Worm (Caenorhabditis elegans) whole organism, L3 larva: ENCODE measurements around the gene F28H7.7.

ENCODE experiments used
- R02D3.7 ChIP-seq: fragments of 150-350 bp; optimal IDR thresholded peaks from 2 replicates; lab custom pipeline; 2014; ENCODE audit warnings: missing biosample characterization, missing genetic modification characterization
- ZK546.5 ChIP-seq: sonication (generic microtip); optimal IDR thresholded peaks from 2 replicates; lab custom pipeline; 2017; ENCODE audit warnings: missing biosample characterization, missing genetic modification characterization
- aly-2 ChIP-seq: fragments of 150-350 bp; optimal IDR thresholded peaks from 2 replicates; lab custom pipeline; 2014; ENCODE audit warnings: missing biosample characterization, missing genetic modification characterization
- ama-1 ChIP-seq: fragments of 150-350 bp; optimal IDR thresholded peaks from 2 replicates; lab custom pipeline; 2018
- ceh-16 ChIP-seq: sonication (generic microtip); optimal IDR thresholded peaks from 2 replicates; lab custom pipeline; 2017; ENCODE audit warnings: missing biosample characterization, missing genetic modification characterization
- ceh-28 ChIP-seq: fragments of 150-350 bp; optimal IDR thresholded peaks from 2 replicates; lab custom pipeline; 2014; ENCODE audit warnings: missing biosample characterization, missing genetic modification reagents, missing genetic modification characterization
- ceh-82 ChIP-seq: fragments of 150-350 bp; optimal IDR thresholded peaks from 2 replicates; lab custom pipeline; 2014; ENCODE audit warnings: missing biosample characterization, missing genetic modification characterization
- ceh-9 ChIP-seq: sonication (generic microtip); optimal IDR thresholded peaks from 2 replicates; lab custom pipeline; 2018; ENCODE audit warnings: missing biosample characterization, missing genetic modification characterization
- daf-12 ChIP-seq: fragments of 150-350 bp; optimal IDR thresholded peaks from 2 replicates; lab custom pipeline; 2014; ENCODE audit warnings: missing biosample characterization, missing genetic modification reagents, missing genetic modification characterization
- egl-27 ChIP-seq: sonication (generic microtip); optimal IDR thresholded peaks from 4 replicates; lab custom pipeline; 2017; ENCODE audit warnings: missing biosample characterization, missing genetic modification reagents, missing genetic modification characterization
- egl-5 ChIP-seq: fragments of 150-350 bp; optimal IDR thresholded peaks from 2 replicates; lab custom pipeline; 2017; ENCODE audit warnings: missing biosample characterization, missing genetic modification reagents, missing genetic modification characterization, inconsistent platforms
- elt-1 ChIP-seq: fragments of 150-350 bp; optimal IDR thresholded peaks from 2 replicates; lab custom pipeline; 2014; ENCODE audit warnings: missing biosample characterization, missing genetic modification characterization
- elt-2 ChIP-seq: sonication (generic microtip); optimal IDR thresholded peaks from 2 replicates; lab custom pipeline; 2016; ENCODE audit warnings: missing genetic modification reagents, mild to moderate bottlenecking, missing genetic modification characterization, missing compliant biosample characterization
- elt-3 ChIP-seq, 3 experiments: fragments of 150-350 bp in 1 of 3; sonication (generic microtip) in 2 of 3; optimal IDR thresholded peaks; 2 replicates in 2 of 3; 4 replicates in 1 of 3; lab custom pipeline; 2014 to 2017; ENCODE audit warnings: missing biosample characterization in 3 of 3, missing genetic modification characterization in 3 of 3
- eor-1 ChIP-seq, 2 experiments: fragments of 150-350 bp; optimal IDR thresholded peaks; 2 replicates each; lab custom pipeline; 2014 to 2018; ENCODE audit warnings: missing biosample characterization in 2 of 2, missing genetic modification characterization in 2 of 2
- fkh-10 ChIP-seq: sonication (generic microtip); optimal IDR thresholded peaks from 2 replicates; lab custom pipeline; 2017; ENCODE audit warnings: missing biosample characterization, missing genetic modification reagents, missing genetic modification characterization
- fkh-2 ChIP-seq: fragments of 150-350 bp; optimal IDR thresholded peaks from 2 replicates; lab custom pipeline; 2014; ENCODE audit warnings: missing biosample characterization, missing genetic modification reagents, missing genetic modification characterization
- fos-1 ChIP-seq: fragments of 150-350 bp; optimal IDR thresholded peaks from 2 replicates; lab custom pipeline; 2014; ENCODE audit warnings: missing biosample characterization, missing genetic modification characterization
- hmg-11 ChIP-seq: sonication (generic microtip); optimal IDR thresholded peaks from 2 replicates; lab custom pipeline; 2016; ENCODE audit warnings: missing genetic modification characterization, missing compliant biosample characterization
- jun-1 ChIP-seq: fragments of 150-350 bp; optimal IDR thresholded peaks from 2 replicates; lab custom pipeline; 2014; ENCODE audit warnings: missing biosample characterization, missing genetic modification reagents, missing genetic modification characterization
- lin-15B ChIP-seq: fragments of 150-350 bp; optimal IDR thresholded peaks from 2 replicates; lab custom pipeline; 2014; ENCODE audit warnings: missing biosample characterization, missing genetic modification characterization
- lin-39 ChIP-seq: fragments of 150-350 bp; optimal IDR thresholded peaks from 2 replicates; lab custom pipeline; 2018; ENCODE audit warnings: missing biosample characterization, missing genetic modification reagents, missing genetic modification characterization
- lsy-12 ChIP-seq: sonication (generic microtip); optimal IDR thresholded peaks from 2 replicates; lab custom pipeline; 2016; ENCODE audit warnings: mild to moderate bottlenecking, missing genetic modification characterization, missing compliant biosample characterization
- mdl-1 ChIP-seq: fragments of 150-350 bp; optimal IDR thresholded peaks from 2 replicates; lab custom pipeline; 2014; ENCODE audit warnings: missing biosample characterization, missing genetic modification characterization
- mml-1 ChIP-seq: fragments of 150-350 bp; sonication (generic microtip); optimal IDR thresholded peaks from 3 replicates; lab custom pipeline; 2014; ENCODE audit warnings: missing biosample characterization, missing genetic modification characterization
- nfya-1 ChIP-seq: sonication (generic microtip); optimal IDR thresholded peaks from 2 replicates; lab custom pipeline; 2017; ENCODE audit warnings: missing genetic modification characterization, mild to moderate bottlenecking, missing compliant biosample characterization, antibody characterized with exemption, moderate library complexity; ENCODE audit not compliant: insufficient read depth
- nhr-11 ChIP-seq: fragments of 150-350 bp; optimal IDR thresholded peaks from 2 replicates; lab custom pipeline; 2014; ENCODE audit warnings: missing biosample characterization, missing genetic modification characterization
- nhr-12 ChIP-seq: fragments of 150-350 bp; optimal IDR thresholded peaks from 2 replicates; lab custom pipeline; 2014; ENCODE audit warnings: missing biosample characterization, missing genetic modification characterization
- nhr-23 ChIP-seq: fragments of 150-350 bp; optimal IDR thresholded peaks from 2 replicates; lab custom pipeline; 2014; ENCODE audit warnings: missing biosample characterization, missing genetic modification reagents, missing genetic modification characterization
- nhr-237 ChIP-seq: fragments of 150-350 bp; optimal IDR thresholded peaks from 2 replicates; lab custom pipeline; 2014; ENCODE audit warnings: missing biosample characterization, missing genetic modification characterization
- nhr-25 ChIP-seq: sonication (generic microtip); optimal IDR thresholded peaks from 2 replicates; lab custom pipeline; 2017; ENCODE audit warnings: missing biosample characterization, missing genetic modification characterization
- nhr-28 ChIP-seq: fragments of 150-350 bp; optimal IDR thresholded peaks from 2 replicates; lab custom pipeline; 2014; ENCODE audit warnings: missing biosample characterization, missing genetic modification characterization
- nhr-43 ChIP-seq: sonication (generic microtip); optimal IDR thresholded peaks from 2 replicates; lab custom pipeline; 2016; ENCODE audit warnings: mild to moderate bottlenecking, missing genetic modification characterization, missing compliant biosample characterization; ENCODE audit not compliant: poor library complexity, severe bottlenecking
- nhr-67 ChIP-seq: fragments of 150-350 bp; optimal IDR thresholded peaks from 2 replicates; lab custom pipeline; 2014; ENCODE audit warnings: missing biosample characterization, missing genetic modification characterization
- nhr-76 ChIP-seq: fragments of 150-350 bp; sonication (generic microtip); optimal IDR thresholded peaks from 5 replicates; lab custom pipeline; 2014; ENCODE audit warnings: missing biosample characterization, missing genetic modification characterization
- nhr-77 ChIP-seq: fragments of 150-350 bp; optimal IDR thresholded peaks from 2 replicates; lab custom pipeline; 2014; ENCODE audit warnings: missing biosample characterization, missing genetic modification characterization
- pha-4 ChIP-seq: fragments of 150-350 bp; optimal IDR thresholded peaks from 2 replicates; lab custom pipeline; 2014; ENCODE audit warnings: missing biosample characterization, missing genetic modification reagents, missing genetic modification characterization
- pqm-1 ChIP-seq: fragments of 150-350 bp; optimal IDR thresholded peaks from 2 replicates; lab custom pipeline; 2017; ENCODE audit warnings: missing biosample characterization, missing genetic modification characterization, inconsistent platforms
- sea-2 ChIP-seq: fragments of 150-350 bp; sonication (generic microtip); optimal IDR thresholded peaks from 4 replicates; lab custom pipeline; 2014; ENCODE audit warnings: missing biosample characterization, missing genetic modification reagents, missing genetic modification characterization
- skn-1 ChIP-seq: fragments of 150-350 bp; optimal IDR thresholded peaks from 2 replicates; lab custom pipeline; 2014; ENCODE audit warnings: missing biosample characterization, missing genetic modification characterization
- snpc-4 ChIP-seq: fragments of 150-350 bp; optimal IDR thresholded peaks from 2 replicates; lab custom pipeline; 2014; ENCODE audit warnings: missing biosample characterization, missing genetic modification characterization
- tbx-2 ChIP-seq: sonication (generic microtip); optimal IDR thresholded peaks from 2 replicates; lab custom pipeline; 2016; ENCODE audit warnings: mild to moderate bottlenecking, missing genetic modification characterization, missing compliant biosample characterization
- unc-39 ChIP-seq: sonication (generic microtip); optimal IDR thresholded peaks from 4 replicates; lab custom pipeline; 2017; ENCODE audit warnings: missing biosample characterization, missing genetic modification characterization
- unc-62 ChIP-seq: fragments of 150-350 bp; sonication (generic microtip); optimal IDR thresholded peaks from 4 replicates; lab custom pipeline; 2014; ENCODE audit warnings: missing biosample characterization, missing genetic modification reagents, missing genetic modification characterization
- zag-1 ChIP-seq: fragments of 150-350 bp; optimal IDR thresholded peaks from 2 replicates; lab custom pipeline; 2014; ENCODE audit warnings: missing biosample characterization, missing genetic modification characterization
- ztf-11 ChIP-seq: fragments of 150-350 bp; optimal IDR thresholded peaks from 2 replicates; lab custom pipeline; 2014; ENCODE audit warnings: missing biosample characterization, missing genetic modification characterization
- ztf-4 ChIP-seq: fragments of 150-350 bp; optimal IDR thresholded peaks from 2 replicates; lab custom pipeline; 2014; ENCODE audit warnings: missing biosample characterization, missing genetic modification characterization

The F28H7.7 gene

ce11 chrV:10771390-10771789 lies 17.4 kb upstream of the F28H7.7 start, which contains the start of gene D1054.3:
TSS of gene D1054.3 (plus strand) at chrV:10771451.
- no peak for TF ChIP-seq fkh-10 (GFP tag; lab: Kevin White, UChicago)

ce11 chrV:10770026-10770425 lies 16.1 kb upstream of the F28H7.7 start, which contains the start of the genes D1054.1 and pas-2:
TSS of gene D1054.1 (minus strand) at chrV:10770217.
TSS of gene pas-2 (plus strand) at chrV:10770368.
- TF ChIP-seq zag-1 (tag; lab: Kevin White, UChicago) (no peak), nhr-23 (tag; lab: Kevin White, UChicago) (no peak), nhr-25 (no peak), mdl-1 (no peak), ceh-82 (tag; lab: Kevin White, UChicago) (no peak), lin-39 (tag; lab: Kevin White, UChicago) (peak; percentile 37), daf-12 (tag; lab: Kevin White, UChicago) (no peak), ceh-28 (tag; lab: Kevin White, UChicago) (no peak), lsy-12 (tag; lab: Kevin White, UChicago) (no peak), lin-15B (tag; lab: Kevin White, UChicago) (peak; percentile 20), nhr-237 (tag; lab: Kevin White, UChicago) (no peak), nhr-28 (no peak), egl-5 (tag; lab: Kevin White, UChicago) (peak; percentile 71), sea-2 (GFP tag; lab: Kevin White, UChicago) (no peak), pha-4 (peak; percentile 47), ztf-11 (tag; lab: Kevin White, UChicago) (no peak), unc-39 (tag; lab: Kevin White, UChicago) (no peak), nhr-76 (tag; lab: Kevin White, UChicago) (no peak), eor-1 (tag; optimal IDR thresholded peaks at IDR 0.05; lab: Kevin White, UChicago) (no peak), hmg-11 (no peak), ceh-9 (tag; lab: Kevin White, UChicago) (no peak), nhr-77 (no peak), nhr-11 (tag; lab: Kevin White, UChicago) (no peak), fos-1 (no peak), jun-1 (tag; lab: Kevin White, UChicago) (no peak), elt-2 (peak; percentile 19), nhr-67 (tag; lab: Kevin White, UChicago) (no peak), tbx-2 (tag; lab: Kevin White, UChicago) (no peak), skn-1 (peak; percentile 83), R02D3.7 (tag; lab: Kevin White, UChicago) (no peak), egl-27 (tag; lab: Kevin White, UChicago) (no peak), nhr-43 (no peak), pqm-1 (tag; lab: Kevin White, UChicago) (peak; percentile 1), fkh-2 (tag; lab: Kevin White, UChicago) (no peak), ZK546.5 (tag; lab: Kevin White, UChicago) (no peak), elt-3 (tag; optimal IDR thresholded peaks at IDR 0.05; lab: Kevin White, UChicago) (no peak), ztf-4 (tag; lab: Kevin White, UChicago) (no peak), ceh-16 (tag; lab: Kevin White, UChicago) (no peak), snpc-4 (tag; lab: Kevin White, UChicago) (peak; percentile 49), unc-62 (GFP tag; lab: Kevin White, UChicago) (no peak), nfya-1 (tag; lab: Kevin White, UChicago) (no peak), aly-2 (tag; lab: Kevin White, UChicago) (no peak), nhr-12 (tag; lab: Kevin White, UChicago) (no peak), mml-1 (tag; lab: Kevin White, UChicago) (no peak), elt-1 (tag; lab: Kevin White, UChicago) (no peak), fkh-10 (GFP tag; lab: Kevin White, UChicago) (no peak), ama-1 (lab: Kevin White, UChicago) (no peak)
- TF ChIP-seq, all 47 proteins: peak for 8
